Worm (Caenorhabditis elegans) whole organism, early embryonic: ENCODE results near the gene nstp-5.

ENCODE experiments used
- B0310.2 ChIP-seq: sonication (generic microtip); optimal IDR thresholded peaks from 2 replicates; lab custom pipeline; 2016; ENCODE audit warnings: mild to moderate bottlenecking, missing genetic modification characterization, missing compliant biosample characterization
- F13C5.2 ChIP-seq: sonication (generic microtip); optimal IDR thresholded peaks from 2 replicates; lab custom pipeline; 2017; ENCODE audit warnings: mild to moderate bottlenecking, missing genetic modification characterization, inconsistent platforms, missing compliant biosample characterization
- ama-1 ChIP-seq: fragments of 150-350 bp; optimal IDR thresholded peaks from 2 replicates; lab custom pipeline; 2014
- ceh-36 ChIP-seq: sonication (generic microtip); optimal IDR thresholded peaks from 2 replicates; lab custom pipeline; 2016; ENCODE audit warnings: missing genetic modification characterization, inconsistent platforms, missing compliant biosample characterization
- ets-7 ChIP-seq: sonication (generic microtip); optimal IDR thresholded peaks from 2 replicates; lab custom pipeline; 2016; ENCODE audit warnings: missing genotype, missing genetic modification characterization, missing compliant biosample characterization
- flt-1 ChIP-seq: fragments of 200-800 bp; sonication (Bioruptor generic); IDR thresholded peaks from 2 replicates; pipeline ENCODE4 v1.3.6; 2022; ENCODE audit warnings: missing genetic modification characterization, missing compliant biosample characterization
- hmbx-1 ChIP-seq: sonication (generic microtip); optimal IDR thresholded peaks from 2 replicates; lab custom pipeline; 2016; ENCODE audit warnings: mild to moderate bottlenecking, missing genetic modification characterization, missing compliant biosample characterization
- hmg-4 ChIP-seq: fragments of 200-800 bp; sonication (Bioruptor generic); optimal IDR thresholded peaks from 2 replicates; lab custom pipeline; 2018; ENCODE audit warnings: mild to moderate bottlenecking, missing genetic modification characterization, missing compliant biosample characterization
- pes-1 ChIP-seq: fragments of 200-800 bp; sonication (Bioruptor generic); IDR thresholded peaks from 2 replicates; pipeline ENCODE4 v1.3.6; 2022; ENCODE audit warnings: missing genetic modification reagents, missing genetic modification characterization, missing compliant biosample characterization
- sea-1 ChIP-seq: fragments of 200-800 bp; sonication (Bioruptor generic); conservative IDR thresholded peaks from 2 replicates; pipeline ENCODE4 v1.3.6; 2022; ENCODE audit warnings: missing genetic modification characterization, missing compliant biosample characterization
- tbx-11 ChIP-seq: fragments of 200-800 bp; sonication (Bioruptor generic); IDR thresholded peaks from 2 replicates; pipeline ENCODE4 v1.3.6; 2022; ENCODE audit warnings: missing genetic modification characterization, missing compliant biosample characterization
- tra-4 ChIP-seq: sonication (generic microtip); optimal IDR thresholded peaks from 2 replicates; lab custom pipeline; 2017; ENCODE audit warnings: missing genetic modification characterization, missing compliant biosample characterization

ce11 chrIV:12898823-12899222 lies 43.5 kb downstream of the nstp-5 start:
- no peak for TF ChIP-seq F13C5.2 (tag; lab: Kevin White, UChicago)
- no peak for TF ChIP-seq ama-1 (lab: Kevin White, UChicago)
- no peak for TF ChIP-seq ets-7 (tag; lab: Kevin White, UChicago)
- no peak for TF ChIP-seq flt-1
- TF ChIP-seq tbx-11 (GFP tag; lab: Robert Waterston, UW) = no peak
- TF ChIP-seq ceh-36 (tag; lab: Kevin White, UChicago) = no peak
- TF ChIP-seq tra-4 (tag; lab: Kevin White, UChicago) = no peak
- TF ChIP-seq pes-1 (GFP tag; lab: Robert Waterston, UW) = no peak
- no peak for TF ChIP-seq sea-1 (GFP tag; lab: Robert Waterston, UW)
- no peak for TF ChIP-seq hmg-4
- TF ChIP-seq B0310.2 (tag; lab: Kevin White, UChicago) = no peak
- TF ChIP-seq hmbx-1 (tag; lab: Kevin White, UChicago) = no peak
